Fruit fly (Drosophila melanogaster) whole organism, embryonic: ENCODE results near the gene wds.

ENCODE experiments used
- ATbp ChIP-seq: fragments of 200-800 bp; sonication (Bioruptor generic); optimal IDR thresholded peaks from 2 replicates; lab custom pipeline; 2017; ENCODE audit warnings: missing biosample characterization, mild to moderate bottlenecking, missing genetic modification characterization, missing genetic modification reagents
- Atf3 ChIP-seq: fragments of 200-800 bp; sonication (Bioruptor generic); optimal IDR thresholded peaks from 3 replicates; lab custom pipeline; 2016; ENCODE audit warnings: missing biosample characterization, missing genetic modification characterization
- Bdp1 ChIP-seq: fragments of 200-800 bp; sonication (Bioruptor generic); optimal IDR thresholded peaks from 3 replicates; lab custom pipeline; 2016; ENCODE audit warnings: missing biosample characterization, missing genetic modification characterization
- Blimp-1 ChIP-seq: fragments of 200-800 bp; sonication (Bioruptor generic); optimal IDR thresholded peaks from 3 replicates; lab custom pipeline; 2018; ENCODE audit warnings: missing biosample characterization, missing genetic modification characterization, mild to moderate bottlenecking, moderate library complexity, missing genetic modification reagents
- CG12391 ChIP-seq: fragments of 200-800 bp; sonication (Bioruptor generic); optimal IDR thresholded peaks from 3 replicates; lab custom pipeline; 2018; ENCODE audit warnings: missing biosample characterization, mild to moderate bottlenecking, missing genetic modification characterization, moderate library complexity
- CG14860 ChIP-seq: fragments of 200-800 bp; sonication (Bioruptor generic); IDR thresholded peaks from 3 replicates; pipeline ENCODE4 v1.3.6; 2022; ENCODE audit warnings: missing biosample characterization, missing genetic modification characterization; ENCODE audit not compliant: partially characterized antibody
- CG15601 ChIP-seq: fragments of 200-800 bp; sonication (Bioruptor generic); optimal IDR thresholded peaks from 3 replicates; lab custom pipeline; 2019; ENCODE audit warnings: missing biosample characterization, mild to moderate bottlenecking, missing genetic modification characterization, moderate library complexity
- CG17612 ChIP-seq: fragments of 200-800 bp; sonication (Bioruptor generic); IDR thresholded peaks from 2 replicates; pipeline ENCODE4 v1.3.6; 2022; ENCODE audit warnings: missing biosample characterization, missing genetic modification characterization
- CG18599 ChIP-seq: fragments of 200-800 bp; sonication (Bioruptor generic); optimal IDR thresholded peaks from 3 replicates; lab custom pipeline; 2017; ENCODE audit warnings: missing biosample characterization, missing genetic modification characterization, mild to moderate bottlenecking, moderate library complexity, missing genetic modification reagents
- CG18764 ChIP-seq: fragments of 200-800 bp; sonication (Bioruptor generic); optimal IDR thresholded peaks from 3 replicates; lab custom pipeline; 2016; ENCODE audit warnings: missing biosample characterization, missing genetic modification characterization
- CG30020 ChIP-seq: fragments of 200-800 bp; optimal IDR thresholded peaks from 2 replicates; lab custom pipeline; 2019; ENCODE audit warnings: missing biosample characterization, mild to moderate bottlenecking, missing genetic modification characterization, moderate library complexity
- CG30431 ChIP-seq: fragments of 200-800 bp; sonication (Bioruptor generic); optimal IDR thresholded peaks from 2 replicates; lab custom pipeline; 2017; ENCODE audit warnings: missing biosample characterization, missing genetic modification characterization
- CG42726 ChIP-seq: fragments of 200-800 bp; sonication (Bioruptor generic); IDR thresholded peaks from 2 replicates; pipeline ENCODE4 v1.3.6; 2022; ENCODE audit warnings: missing biosample characterization, missing genetic modification characterization; ENCODE audit not compliant: partially characterized antibody
- CG5180 ChIP-seq: fragments of 200-800 bp; sonication (Bioruptor generic); optimal IDR thresholded peaks from 3 replicates; lab custom pipeline; 2017; ENCODE audit warnings: missing biosample characterization, missing genetic modification characterization, mild to moderate bottlenecking, moderate library complexity, missing genetic modification reagents
- CG5245 ChIP-seq: fragments of 200-800 bp; sonication (Bioruptor generic); optimal IDR thresholded peaks from 3 replicates; lab custom pipeline; 2016; ENCODE audit warnings: missing biosample characterization, missing genetic modification characterization
- CG7271 ChIP-seq: fragments of 200-800 bp; sonication (Bioruptor generic); optimal IDR thresholded peaks from 2 replicates; lab custom pipeline; 2018; ENCODE audit warnings: missing biosample characterization, mild to moderate bottlenecking, missing genetic modification characterization, moderate library complexity
- CG7963 ChIP-seq: fragments of 200-800 bp; sonication (Bioruptor generic); IDR thresholded peaks from 3 replicates; pipeline ENCODE4 v1.3.6; 2022; ENCODE audit warnings: missing biosample characterization, missing genetic modification characterization; ENCODE audit not compliant: partially characterized antibody
- CG8290 ChIP-seq, 3 experiments: fragments of 200-800 bp; sonication (Bioruptor generic); optimal IDR thresholded peaks; 2 replicates each; lab custom pipeline; 2016 to 2019; ENCODE audit warnings: missing biosample characterization in 3 of 3, missing genetic modification characterization in 3 of 3, mild to moderate bottlenecking in 2 of 3, moderate library complexity in 1 of 3
- Camta ChIP-seq: fragments of 200-800 bp; sonication (Bioruptor generic); optimal IDR thresholded peaks from 2 replicates; lab custom pipeline; 2016; ENCODE audit warnings: missing biosample characterization, missing genetic modification characterization
- CrebB ChIP-seq: fragments of 200-800 bp; sonication (Bioruptor generic); optimal IDR thresholded peaks from 3 replicates; lab custom pipeline; 2018; ENCODE audit warnings: missing biosample characterization, mild to moderate bottlenecking, missing genetic modification characterization
- D19A ChIP-seq: fragments of 200-800 bp; optimal IDR thresholded peaks from 3 replicates; lab custom pipeline; 2019; ENCODE audit warnings: missing biosample characterization, mild to moderate bottlenecking, missing genetic modification characterization, moderate library complexity
- Dip2 ChIP-seq: fragments of 200-800 bp; sonication (Bioruptor generic); IDR thresholded peaks from 2 replicates; pipeline ENCODE4 v1.3.6; 2022; ENCODE audit warnings: missing biosample characterization, missing genetic modification characterization
- Drgx ChIP-seq: fragments of 200-800 bp; sonication (Bioruptor generic); IDR thresholded peaks from 2 replicates; pipeline ENCODE4 v1.3.6; 2022; ENCODE audit warnings: missing biosample characterization, missing genetic modification characterization
- E2f1 ChIP-seq: fragments of 200-800 bp; sonication (Bioruptor generic); IDR thresholded peaks from 2 replicates; pipeline ENCODE4 v1.3.6; 2022; ENCODE audit warnings: missing biosample characterization, missing genetic modification characterization
- ERR ChIP-seq: fragments of 200-800 bp; sonication (Bioruptor generic); optimal IDR thresholded peaks from 2 replicates; lab custom pipeline; 2016; ENCODE audit warnings: missing biosample characterization, missing genetic modification characterization
- Lhr ChIP-seq: fragments of 200-800 bp; sonication (Bioruptor generic); optimal IDR thresholded peaks from 3 replicates; lab custom pipeline; 2017; ENCODE audit warnings: mild to moderate bottlenecking, missing biosample characterization, missing genetic modification reagents, missing genetic modification characterization
- Max ChIP-seq: fragments of 200-800 bp; sonication (Bioruptor generic); optimal IDR thresholded peaks from 2 replicates; lab custom pipeline; 2016; ENCODE audit warnings: missing biosample characterization, mild to moderate bottlenecking, missing genetic modification characterization
- Sin3A ChIP-seq: fragments of >200 bp; optimal IDR thresholded peaks from 2 replicates; lab custom pipeline; 2018
- Sox102F ChIP-seq: fragments of 200-800 bp; sonication (Bioruptor generic); optimal IDR thresholded peaks from 2 replicates; lab custom pipeline; 2018; ENCODE audit warnings: missing biosample characterization, mild to moderate bottlenecking, missing genetic modification characterization, moderate library complexity
- dan ChIP-seq: fragments of 200-800 bp; sonication (Bioruptor generic); IDR thresholded peaks from 2 replicates; pipeline ENCODE4 v1.3.6; 2022; ENCODE audit warnings: missing biosample characterization, missing genetic modification characterization
- dm ChIP-seq: fragments of 200-800 bp; sonication (Bioruptor generic); optimal IDR thresholded peaks from 3 replicates; lab custom pipeline; 2016; ENCODE audit warnings: missing biosample characterization, missing genetic modification characterization
- fd3F ChIP-seq: fragments of 200-800 bp; sonication (Bioruptor generic); optimal IDR thresholded peaks from 2 replicates; lab custom pipeline; 2018; ENCODE audit warnings: missing biosample characterization, mild to moderate bottlenecking, missing genetic modification characterization, moderate library complexity
- gfzf ChIP-seq: fragments of 200-800 bp; sonication (Bioruptor generic); optimal IDR thresholded peaks from 2 replicates; lab custom pipeline; 2016; ENCODE audit warnings: missing biosample characterization, mild to moderate bottlenecking, missing genetic modification characterization, moderate library complexity
- gsb ChIP-seq: fragments of 200-800 bp; sonication (Bioruptor generic); IDR thresholded peaks from 2 replicates; pipeline ENCODE4 v1.3.6; 2022; ENCODE audit warnings: missing biosample characterization, missing genetic modification characterization
- insv ChIP-seq, 2 experiments: fragments of 200-800 bp; sonication (Bioruptor generic); optimal IDR thresholded peaks; 3 replicates each; lab custom pipeline; 2016 to 2018; ENCODE audit warnings: missing biosample characterization in 2 of 2, missing genetic modification characterization in 2 of 2
- inv ChIP-seq: fragments of 200-800 bp; sonication (Bioruptor generic); IDR thresholded peaks from 2 replicates; pipeline ENCODE4 v1.3.6; 2022; ENCODE audit warnings: missing biosample characterization, missing genetic modification characterization; ENCODE audit not compliant: partially characterized antibody
- jumu ChIP-seq: fragments of 200-800 bp; sonication (Bioruptor generic); optimal IDR thresholded peaks from 3 replicates; lab custom pipeline; 2016; ENCODE audit warnings: missing biosample characterization, missing genetic modification characterization
- knrl ChIP-seq: fragments of 200-800 bp; sonication (Bioruptor generic); IDR thresholded peaks from 3 replicates; pipeline ENCODE4 v1.3.6; 2022; ENCODE audit warnings: missing biosample characterization, missing genetic modification characterization; ENCODE audit not compliant: partially characterized antibody
- lab ChIP-seq: fragments of 200-800 bp; sonication (Bioruptor generic); optimal IDR thresholded peaks from 3 replicates; lab custom pipeline; 2017; ENCODE audit warnings: missing biosample characterization, missing genetic modification characterization, mild to moderate bottlenecking, moderate library complexity, missing genetic modification reagents
- lbe ChIP-seq: fragments of 200-800 bp; sonication (Bioruptor generic); optimal IDR thresholded peaks from 2 replicates; lab custom pipeline; 2016; ENCODE audit warnings: missing biosample characterization, mild to moderate bottlenecking, missing genetic modification characterization
- pan ChIP-seq, 4 experiments: fragments of >200 bp in 3 of 4; fragments of 200-800 bp in 1 of 4; sonication (Bioruptor generic) in 1 of 4; optimal IDR thresholded peaks in 3 of 4; IDR thresholded peaks in 1 of 4; 2 replicates each; pipeline versions ENCODE4 v1.3.6 to Lab custom; 2017 to 2022; ENCODE audit warnings: missing biosample characterization in 2 of 4, missing genetic modification characterization in 2 of 4, mixed read lengths in 1 of 4
- pros ChIP-seq: fragments of 200-800 bp; sonication (Bioruptor generic); optimal IDR thresholded peaks from 3 replicates; lab custom pipeline; 2019; ENCODE audit warnings: missing biosample characterization, mild to moderate bottlenecking, missing genetic modification characterization, moderate library complexity
- sd ChIP-seq: fragments of 200-800 bp; sonication (Bioruptor generic); optimal IDR thresholded peaks from 3 replicates; lab custom pipeline; 2018; ENCODE audit warnings: missing biosample characterization, mild to moderate bottlenecking, missing genetic modification characterization, moderate library complexity
- slbo ChIP-seq: fragments of 200-800 bp; sonication (Bioruptor generic); IDR thresholded peaks from 2 replicates; pipeline ENCODE4 v1.3.6; 2022; ENCODE audit warnings: missing biosample characterization, missing genetic modification characterization
- slp2 ChIP-seq: fragments of 200-800 bp; sonication (Bioruptor generic); optimal IDR thresholded peaks from 2 replicates; lab custom pipeline; 2016; ENCODE audit warnings: missing biosample characterization, missing genetic modification characterization
- sna ChIP-seq: fragments of 200-800 bp; sonication (Bioruptor generic); IDR thresholded peaks from 2 replicates; pipeline ENCODE4 v1.3.6; 2022; ENCODE audit warnings: missing biosample characterization, missing genetic modification characterization; ENCODE audit not compliant: partially characterized antibody
- tna ChIP-seq: fragments of 200-800 bp; sonication (Bioruptor generic); IDR thresholded peaks from 2 replicates; pipeline ENCODE4 v1.3.6; 2022; ENCODE audit warnings: missing biosample characterization, missing genetic modification characterization; ENCODE audit not compliant: partially characterized antibody
- toy ChIP-seq: fragments of 200-800 bp; sonication (Bioruptor generic); IDR thresholded peaks from 2 replicates; pipeline ENCODE4 v1.3.6; 2022; ENCODE audit warnings: missing biosample characterization, missing genetic modification characterization

wds gene

DNA sequence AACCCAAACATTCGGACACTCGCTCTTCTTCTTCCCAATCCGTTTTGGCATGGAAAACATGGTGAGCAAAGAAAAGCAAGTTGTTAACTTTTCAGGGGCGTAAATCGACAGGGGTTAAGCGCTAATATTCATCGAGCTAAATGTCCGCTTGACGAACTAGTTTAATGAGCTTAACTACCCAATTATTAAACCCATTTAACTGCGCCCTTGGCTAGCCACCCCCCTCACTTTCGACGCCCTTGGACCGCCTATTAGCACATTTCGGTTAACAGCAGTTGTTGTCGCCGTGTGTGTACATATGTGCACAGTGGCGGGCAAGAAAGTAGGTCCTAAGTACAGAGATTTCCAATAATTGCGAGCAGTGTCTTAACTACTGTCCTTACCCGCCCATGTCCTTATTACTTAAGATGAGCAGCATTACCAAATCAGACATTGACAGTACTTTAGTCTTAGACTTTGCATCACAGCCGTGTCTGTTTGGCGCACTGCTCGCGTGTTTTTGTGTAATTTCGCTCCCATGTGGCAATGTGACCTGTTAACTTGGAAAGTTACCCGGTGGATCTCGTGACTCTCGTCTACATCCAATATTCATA is 3.8 kb downstream of the wds start (continued):
- TF ChIP-seq CG7271 (tag; lab: Kevin White, UChicago) (no peak), lab (GFP tag; lab: Kevin White, UChicago) (peak; percentile 97), ERR (GFP tag; lab: Kevin White, UChicago) (peak; percentile 91), Bdp1 (peak; percentile 82), Sox102F (GFP tag; lab: Kevin White, UChicago) (peak; percentile 92), CG14860 (GFP tag; lab: Robert Waterston, UW) (no peak), Dip2 (GFP tag; lab: Robert Waterston, UW) (no peak), Camta (GFP tag; lab: Kevin White, UChicago) (peak; percentile 75), CG12391 (peak; percentile 88), Blimp-1 (peak; percentile 72), sd (tag; lab: Kevin White, UChicago) (peak; percentile 77), Max (peak; percentile 79), CG7963 (GFP tag; lab: Robert Waterston, UW) (no peak), gsb (peak; percentile 92), gfzf (GFP tag; lab: Kevin White, UChicago) (no peak), dan (GFP tag; lab: Robert Waterston, UW) (peak; percentile 76), jumu (GFP tag; lab: Kevin White, UChicago) (peak; percentile 93), CG30020 (tag; lab: Kevin White, UChicago) (peak; percentile 21), slp2 (peak; percentile 90), Lhr (GFP tag; lab: Kevin White, UChicago) (peak; percentile 46), CG8290 (GFP tag; optimal IDR thresholded peaks at IDR 0.05; lab: Kevin White, UChicago) (peak; percentile 29), CG8290 (tag; optimal IDR thresholded peaks at IDR 0.05; lab: Kevin White, UChicago) (peak in 1 of 2 experiments; percentile 99), CG5245 (GFP tag; lab: Kevin White, UChicago) (peak; percentile 86), pros (GFP tag; lab: Kevin White, UChicago) (no peak), CG30431 (GFP tag; lab: Kevin White, UChicago) (peak; percentile 90), Sin3A (lab: Kevin White, UChicago) (no peak), ATbp (GFP tag; lab: Kevin White, UChicago) (peak; percentile 88), slbo (peak; percentile 98), CG17612 (GFP tag; lab: Robert Waterston, UW) (peak; percentile 91), dm (GFP tag; lab: Kevin White, UChicago) (peak; percentile 87), tna (GFP tag; lab: Robert Waterston, UW) (no peak), D19A (tag; lab: Kevin White, UChicago) (peak; percentile 67), Drgx (GFP tag; lab: Robert Waterston, UW) (peak; percentile 97), CG15601 (tag; lab: Kevin White, UChicago) (peak; percentile 64), pan (optimal IDR thresholded peaks at IDR 0.05; lab: Kevin White, UChicago) (no peak), pan (GFP tag; optimal IDR thresholded peaks at IDR 0.05 in 1 of 2, IDR thresholded peaks at IDR 0.05 in 1 of 2) (peak in 1 of 2 experiments; percentile 94), Atf3 (GFP tag; lab: Kevin White, UChicago) (peak; percentile 83), CG5180 (GFP tag; lab: Kevin White, UChicago) (peak; percentile 66), CG42726 (GFP tag; lab: Robert Waterston, UW) (no peak), lbe (GFP tag; lab: Kevin White, UChicago) (peak; percentile 91), insv (GFP tag; optimal IDR thresholded peaks at IDR 0.05; lab: Kevin White, UChicago) (peak in 1 of 2 experiments; percentile 22), toy (GFP tag; lab: Robert Waterston, UW) (peak; percentile 91), CrebB (tag; lab: Kevin White, UChicago) (peak; percentile 86), sna (GFP tag; lab: Robert Waterston, UW) (no peak), knrl (no peak), CG18764 (GFP tag; lab: Kevin White, UChicago) (peak; percentile 78), CG18599 (GFP tag; lab: Kevin White, UChicago) (peak; percentile 97), E2f1 (peak; percentile 90), inv (no peak), fd3F (GFP tag; lab: Kevin White, UChicago) (peak; percentile 89)
